Worm (Caenorhabditis elegans) whole organism, L4 larva: ENCODE measurements around the gene vps-11.

Source experiments
- lin-1 ChIP-seq: fragments of 200-800 bp; sonication (Bioruptor generic); IDR thresholded peaks from 2 replicates; pipeline ENCODE4 v1.3.6; 2022; ENCODE audit warnings: missing genetic modification reagents, missing genetic modification characterization, missing compliant biosample characterization
- nhr-10 ChIP-seq: fragments of 150-350 bp; optimal IDR thresholded peaks from 2 replicates; lab custom pipeline; 2014; ENCODE audit warnings: missing biosample characterization, missing genetic modification characterization
- nhr-25 ChIP-seq: sonication (generic microtip); optimal IDR thresholded peaks from 2 replicates; lab custom pipeline; 2017; ENCODE audit warnings: missing genetic modification characterization, mild to moderate bottlenecking, missing compliant biosample characterization, antibody characterized with exemption, moderate library complexity, borderline replicate concordance; ENCODE audit not compliant: insufficient read depth
- skn-1 ChIP-seq: fragments of 150-350 bp; optimal IDR thresholded peaks from 2 replicates; lab custom pipeline; 2014; ENCODE audit warnings: missing biosample characterization, missing genetic modification characterization

ce11 chrII:10796194-10796593, 2.9 kb upstream of the vps-11 start, which contains the start of gene set-14:
- TF ChIP-seq nhr-10 (tag; lab: Kevin White, UChicago) (no peak), skn-1 (no peak), nhr-25 (tag; lab: Kevin White, UChicago) (no peak), lin-1 (GFP tag; lab: Robert Waterston, UW) (no peak)
